Worm (Caenorhabditis elegans): ENCODE data around the gene C46C11.3.

The C46C11.3 gene

ce11 chrX:4588462-4588861 is 33.7 kb upstream of the C46C11.3 start, which contains the start of gene lnp-1:
Gene lnp-1 (plus strand): TSS chrX:4588762.
- TF ChIP-seq aly-2 (tag; optimal IDR thresholded peaks at IDR 0.05): no peak
- no peak for TF ChIP-seq ceh-88 (GFP tag; IDR thresholded peaks at IDR 0.05)
- TF ChIP-seq snu-23 (GFP tag; optimal IDR thresholded peaks at IDR 0.05): no peak
- TF ChIP-seq unc-98 (GFP tag; IDR thresholded peaks at IDR 0.05): no peak
- no peak for TF ChIP-seq rnt-1 (tag; optimal IDR thresholded peaks at IDR 0.05)
- TF ChIP-seq C34B4.2 (tag; optimal IDR thresholded peaks at IDR 0.05): no peak
- no peak for TF ChIP-seq ceh-8 (GFP tag; optimal IDR thresholded peaks at IDR 0.05)
- TF ChIP-seq sup-37 (GFP tag; optimal IDR thresholded peaks at IDR 0.05): no peak
- TF ChIP-seq lin-14 (GFP tag; optimal IDR thresholded peaks at IDR 0.05): no peak
- TF ChIP-seq sox-4 (tag; optimal IDR thresholded peaks at IDR 0.05): no peak

- TF ChIP-seq nhr-20 (tag; optimal IDR thresholded peaks at IDR 0.05) (no peak), nhr-12 (tag; optimal IDR thresholded peaks at IDR 0.05) (no peak), nhr-84 (tag; optimal IDR thresholded peaks at IDR 0.05) (no peak), mdl-1 (tag; optimal IDR thresholded peaks at IDR 0.05) (no peak)
Observed at ce11 chrX:4592250-4592649, 29.9 kb upstream of the C46C11.3 start, which contains the start of gene flp-12. Gene flp-12 (minus strand): TSS chrX:4592350.

- no peak for TF ChIP-seq efl-1 (optimal IDR thresholded peaks at IDR 0.05)
- peak in 1 of 2 experiments; percentile 54 for TF ChIP-seq efl-1 (GFP tag; optimal IDR thresholded peaks at IDR 0.05 in 1 of 2)
- no peak for TF ChIP-seq unc-62 (GFP tag; optimal IDR thresholded peaks at IDR 0.05)
Observed at ce11 chrX:4597419-4597818, 24.7 kb upstream of the C46C11.3 start.

- no peak for TF ChIP-seq efl-1 (optimal IDR thresholded peaks at IDR 0.05)
- peak in 1 of 2 experiments; percentile 72 for TF ChIP-seq efl-1 (GFP tag; optimal IDR thresholded peaks at IDR 0.05 in 1 of 2)
- TF ChIP-seq hlh-17 (GFP tag; optimal IDR thresholded peaks at IDR 0.05; ENCODE audit: borderline replicate concordance): no peak
Observed at ce11 chrX:4599526-4599925, 22.6 kb upstream of the C46C11.3 start.

ce11 chrX:4600987-4601386 is 21.1 kb upstream of the C46C11.3 start:
- no peak for TF ChIP-seq lin-39 (tag; optimal IDR thresholded peaks at IDR 0.05)
- no peak for TF ChIP-seq fos-1 (tag; optimal IDR thresholded peaks at IDR 0.05)

- peak; percentile 78 for TF ChIP-seq blmp-1 (tag; optimal IDR thresholded peaks at IDR 0.05)
- TF ChIP-seq nhr-28 (tag; optimal IDR thresholded peaks at IDR 0.05): no peak
Observed at ce11 chrX:4604185-4604584, 17.9 kb upstream of the C46C11.3 start.

ce11 chrX:4605828-4606227 is 16.3 kb upstream of the C46C11.3 start, which contains the start of gene spat-3:
Gene spat-3 (minus strand): TSS chrX:4605928.
- TF ChIP-seq blmp-1 (tag; optimal IDR thresholded peaks at IDR 0.05): peak; percentile 7
- no peak for TF ChIP-seq skn-1 (tag; optimal IDR thresholded peaks at IDR 0.05)

- TF ChIP-seq irx-1 (tag; optimal IDR thresholded peaks at IDR 0.05): peak; percentile 78
- peak; percentile 95 for TF ChIP-seq elt-2 (tag; optimal IDR thresholded peaks at IDR 0.05)
- TF ChIP-seq grh-1 (GFP tag; IDR thresholded peaks at IDR 0.05): peak; percentile 88
- peak; percentile 26 for TF ChIP-seq tbx-2 (tag; optimal IDR thresholded peaks at IDR 0.05)
- TF ChIP-seq unc-98 (GFP tag; IDR thresholded peaks at IDR 0.05): peak; percentile 51; the same call in 1 of the 2 replicates
- TF ChIP-seq nhr-90 (tag; optimal IDR thresholded peaks at IDR 0.05; ENCODE audit: poor library complexity): peak; percentile 81
- peak; percentile 85 for TF ChIP-seq nhr-47 (tag; optimal IDR thresholded peaks at IDR 0.05)
- peak; percentile 14 for TF ChIP-seq skn-1 (tag; optimal IDR thresholded peaks at IDR 0.05)
- TF ChIP-seq sup-37 (GFP tag; optimal IDR thresholded peaks at IDR 0.05): peak; percentile 92
- TF ChIP-seq vab-15 (tag; optimal IDR thresholded peaks at IDR 0.05): peak; percentile 14
- TF ChIP-seq xbp-1 (tag; optimal IDR thresholded peaks at IDR 0.05): peak; percentile 74
- TF ChIP-seq nhr-85 (tag): peak; percentile 98
- TF ChIP-seq lin-14 (GFP tag; optimal IDR thresholded peaks at IDR 0.05): peak; percentile 98
- TF ChIP-seq fkh-8 (tag; optimal IDR thresholded peaks at IDR 0.05): peak; percentile 92
- TF ChIP-seq ztf-4 (tag; optimal IDR thresholded peaks at IDR 0.05): peak; percentile 66
- peak; percentile 93 for TF ChIP-seq ceh-8 (GFP tag; optimal IDR thresholded peaks at IDR 0.05)
- TF ChIP-seq dpl-1 (GFP tag; optimal IDR thresholded peaks at IDR 0.05): peak in 1 of 3 experiments; percentile 16
- peak; percentile 89 for TF ChIP-seq ceh-88 (GFP tag; IDR thresholded peaks at IDR 0.05)
- peak; percentile 82 for TF ChIP-seq swsn-7 (tag; optimal IDR thresholded peaks at IDR 0.05)
- peak in 5 of 6 experiments; percentile 13 to 76 (median 54) for TF ChIP-seq elt-3 (tag; optimal IDR thresholded peaks at IDR 0.05)
- peak; percentile 36 for TF ChIP-seq nhr-20 (tag; optimal IDR thresholded peaks at IDR 0.05)
- peak; percentile 58 for TF ChIP-seq snu-23 (GFP tag; optimal IDR thresholded peaks at IDR 0.05)
Observed at ce11 chrX:4606389-4606880, 15.7 kb upstream of the C46C11.3 start.
